Worm (Caenorhabditis elegans): ENCODE results near the gene rps-14.
A peak's percentile ranks its signal among the peaks of the same experiment; 100 is the strongest.

rps-14 gene

DNA sequence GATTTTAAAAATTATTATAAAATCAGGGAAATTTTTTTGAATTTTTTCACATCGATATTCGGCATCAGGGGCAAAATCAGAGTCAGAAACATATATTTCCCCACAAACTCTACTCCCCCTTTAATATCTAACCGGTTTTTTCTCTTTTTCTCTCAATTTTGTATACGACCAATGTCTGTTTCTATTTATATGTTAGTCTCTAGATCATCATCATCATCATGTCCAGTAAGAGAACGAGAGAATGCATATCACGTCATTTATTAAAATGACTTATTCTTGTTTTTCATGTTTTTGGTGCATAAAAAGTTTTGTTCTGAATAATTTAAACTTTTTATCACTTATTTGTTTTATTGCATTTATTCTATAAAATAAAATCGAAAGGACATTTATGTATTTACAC lies 26.8 kb downstream of the rps-14 start:
- no peak for TF ChIP-seq K02D7.2 (tag; optimal IDR thresholded peaks at IDR 0.05)

DNA sequence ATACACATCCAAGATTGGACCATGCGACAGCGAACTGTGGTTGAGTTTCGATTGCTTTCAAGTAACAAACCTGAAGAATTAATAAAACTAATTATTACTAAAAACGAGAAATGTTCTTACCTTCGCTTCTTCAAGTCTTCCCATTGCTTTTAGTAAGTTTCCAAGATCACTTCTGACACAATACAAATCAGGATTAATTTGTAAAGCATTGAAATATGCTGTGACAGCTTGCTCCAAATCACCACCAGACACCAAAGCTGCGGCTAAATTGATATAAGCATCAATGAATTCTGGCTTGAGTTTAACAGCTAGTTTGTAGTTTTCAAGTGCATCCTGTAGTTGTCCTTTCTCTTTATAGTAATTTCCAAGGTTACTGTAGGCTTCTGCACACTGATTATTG lies 29.2 kb downstream of the rps-14 start:
- TF ChIP-seq ceh-48 (tag; optimal IDR thresholded peaks at IDR 0.05) (no peak), ztf-16 (tag; optimal IDR thresholded peaks at IDR 0.05) (no peak), nhr-11 (tag; optimal IDR thresholded peaks at IDR 0.05) (no peak), pax-1 (tag; optimal IDR thresholded peaks at IDR 0.05) (no peak), npax-4 (tag; optimal IDR thresholded peaks at IDR 0.05) (no peak), K02D7.2 (tag; optimal IDR thresholded peaks at IDR 0.05) (no peak), hlh-6 (tag; optimal IDR thresholded peaks at IDR 0.05) (no peak), nhr-232 (tag; optimal IDR thresholded peaks at IDR 0.05) (no peak), ceh-31 (tag; optimal IDR thresholded peaks at IDR 0.05) (no peak), syd-9 (tag; optimal IDR thresholded peaks at IDR 0.05) (no peak), ceh-18 (tag; optimal IDR thresholded peaks at IDR 0.05) (no peak), sdc-2 (tag; optimal IDR thresholded peaks at IDR 0.05) (no peak), che-1 (tag; optimal IDR thresholded peaks at IDR 0.05) (no peak), fkh-10 (GFP tag; optimal IDR thresholded peaks at IDR 0.05) (no peak), C08G9.2 (tag; optimal IDR thresholded peaks at IDR 0.05) (no peak), fkh-6 (tag; optimal IDR thresholded peaks at IDR 0.05) (no peak), dmd-4 (tag; optimal IDR thresholded peaks at IDR 0.05; ENCODE audit: borderline replicate concordance) (no peak), rnt-1 (tag; optimal IDR thresholded peaks at IDR 0.05) (no peak), unc-86 (tag; optimal IDR thresholded peaks at IDR 0.05) (no peak)

DNA sequence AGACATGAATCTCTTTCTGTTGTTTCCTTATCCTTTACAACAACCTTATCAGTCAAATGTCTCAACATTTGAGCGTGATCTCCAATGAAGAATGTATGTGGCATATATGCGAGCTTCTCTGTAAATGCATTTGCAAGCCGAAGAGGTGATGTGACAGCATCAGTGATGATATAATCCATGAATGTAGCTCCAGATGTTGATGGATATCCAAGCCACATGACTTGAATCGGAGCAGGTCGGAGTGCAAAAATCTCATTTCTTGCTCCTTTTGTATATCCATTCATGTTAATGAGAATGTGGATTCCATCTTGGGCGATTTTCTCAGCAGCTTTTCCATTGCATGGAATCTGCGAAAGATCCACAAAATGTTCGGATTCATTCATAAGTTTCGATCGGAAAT lies 31.2 kb downstream of the rps-14 start:
- TF ChIP-seq fax-1 (tag; optimal IDR thresholded peaks at IDR 0.05): no peak

DNA sequence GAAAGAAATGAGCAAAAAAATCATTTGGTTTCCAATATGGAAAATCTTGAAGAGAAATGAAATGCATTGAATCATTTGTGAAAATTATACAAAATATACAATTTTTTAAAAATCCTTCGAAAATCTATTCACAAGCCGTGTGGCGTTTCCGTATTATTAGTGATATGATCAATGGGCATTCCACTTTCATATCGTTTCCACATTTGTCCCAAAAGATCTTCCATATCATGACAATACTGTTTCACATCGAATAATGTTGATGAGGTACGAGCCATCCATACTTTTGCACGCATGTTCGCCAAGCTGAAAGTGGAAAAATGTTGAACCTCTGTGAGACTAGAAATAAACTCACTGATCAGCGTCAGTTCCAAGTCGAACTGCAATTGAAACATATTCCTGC lies 33.0 kb downstream of the rps-14 start:
- TF ChIP-seq ceh-48 (tag; optimal IDR thresholded peaks at IDR 0.05) (no peak), fax-1 (tag; optimal IDR thresholded peaks at IDR 0.05) (no peak), ttx-3 (tag; optimal IDR thresholded peaks at IDR 0.05) (no peak), nhr-232 (tag; optimal IDR thresholded peaks at IDR 0.05) (no peak), C38D4.7 (GFP tag; optimal IDR thresholded peaks at IDR 0.05) (no peak), rnt-1 (tag; optimal IDR thresholded peaks at IDR 0.05) (no peak), unc-3 (GFP tag; conservative IDR thresholded peaks at IDR 0.05) (no peak), unc-3 (tag; optimal IDR thresholded peaks at IDR 0.05) (no peak), elt-2 (tag; optimal IDR thresholded peaks at IDR 0.05) (no peak), tbx-7 (tag; optimal IDR thresholded peaks at IDR 0.05) (no peak), ref-2 (tag; optimal IDR thresholded peaks at IDR 0.05) (no peak), mec-3 (tag; optimal IDR thresholded peaks at IDR 0.05; ENCODE audit: borderline replicate concordance) (no peak), ets-4 (tag; optimal IDR thresholded peaks at IDR 0.05) (no peak), pag-3 (tag; optimal IDR thresholded peaks at IDR 0.05; ENCODE audit: borderline replicate concordance) (no peak)

DNA sequence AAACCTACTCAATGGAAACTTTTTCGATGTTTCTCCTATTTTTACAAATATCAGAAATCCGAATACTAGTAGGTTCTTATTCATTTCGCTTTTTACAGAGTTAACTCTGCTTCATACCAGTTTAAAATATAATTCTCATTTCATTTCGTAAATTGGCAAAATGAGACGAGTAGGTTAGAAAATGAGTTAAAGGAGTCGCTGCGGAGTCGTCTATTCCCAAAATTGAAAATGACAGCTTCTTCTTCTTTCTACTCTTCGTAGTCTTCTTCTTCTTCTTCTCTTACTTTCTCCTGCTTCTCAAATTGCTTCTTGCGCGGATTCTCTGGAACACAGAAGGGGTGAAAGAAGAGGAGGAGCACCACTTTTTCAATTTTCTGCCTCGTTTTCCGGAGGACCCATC lies 34.6 kb downstream of the rps-14 start, which contains the start of gene glr-2:
TSS of gene glr-2 (minus strand) at position 211 of the 400 bp plus-strand sequence.
- TF ChIP-seq unc-86 (tag; optimal IDR thresholded peaks at IDR 0.05) (no peak), sox-4 (tag; optimal IDR thresholded peaks at IDR 0.05) (no peak), unc-42 (tag; optimal IDR thresholded peaks at IDR 0.05) (peak; percentile 59), hlh-13 (GFP tag; optimal IDR thresholded peaks at IDR 0.05) (no peak), rnt-1 (tag; optimal IDR thresholded peaks at IDR 0.05) (no peak), npax-4 (tag; optimal IDR thresholded peaks at IDR 0.05) (no peak), ceh-6 (GFP tag; optimal IDR thresholded peaks at IDR 0.05) (no peak), ceh-48 (tag; optimal IDR thresholded peaks at IDR 0.05) (no peak), nfya-1 (tag; optimal IDR thresholded peaks at IDR 0.05) (no peak)
